Worm (Caenorhabditis elegans): Measurements from ENCODE around the gene tac-1.

The tac-1 gene

DNA sequence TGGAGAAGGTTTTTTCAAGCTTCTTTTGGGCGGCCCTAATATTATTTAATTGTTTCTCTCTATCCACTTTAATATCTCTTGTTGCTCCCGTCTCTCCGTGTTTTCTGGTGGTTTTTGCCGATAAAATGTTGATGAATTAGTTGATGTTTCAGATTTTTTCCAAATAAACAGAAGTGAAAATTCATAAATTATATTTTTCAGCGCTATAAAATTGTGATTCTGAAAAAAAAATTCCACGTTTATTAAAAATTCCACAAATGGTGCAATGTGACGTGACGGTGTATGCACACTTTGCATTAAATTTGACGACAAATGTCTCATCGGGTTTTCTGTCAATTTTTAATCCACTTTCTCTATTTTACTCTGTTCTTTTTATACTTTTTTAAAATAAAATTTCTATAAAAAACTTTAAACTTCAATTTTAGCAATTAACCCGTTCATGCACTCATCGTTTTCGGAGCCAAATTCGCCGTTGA, 44.4 kb upstream of the tac-1 start, which contains the start of gene tbc-20:
tbc-20 (plus strand) TSS at position 426 of the 476 bp plus-strand sequence.
- TF ChIP-seq daf-12 (tag; optimal IDR thresholded peaks at IDR 0.05), result no peak
- no peak for TF ChIP-seq jun-1 (tag; optimal IDR thresholded peaks at IDR 0.05)
- peak; percentile 8 for TF ChIP-seq nhr-23 (tag; optimal IDR thresholded peaks at IDR 0.05)
- peak; percentile 8 for TF ChIP-seq elt-2 (tag; optimal IDR thresholded peaks at IDR 0.05)
- peak; percentile 40 for TF ChIP-seq snpc-4 (tag; optimal IDR thresholded peaks at IDR 0.05)
- no peak for TF ChIP-seq tbx-2 (tag; optimal IDR thresholded peaks at IDR 0.05)
- TF ChIP-seq pqm-1 (tag; optimal IDR thresholded peaks at IDR 0.05), result peak; percentile 4
- TF ChIP-seq ZK546.5 (tag; optimal IDR thresholded peaks at IDR 0.05), result no peak
- peak; percentile 29 for TF ChIP-seq hmg-11 (tag; optimal IDR thresholded peaks at IDR 0.05)
- TF ChIP-seq unc-62 (GFP tag; optimal IDR thresholded peaks at IDR 0.05), result no peak
- TF ChIP-seq nfya-1 (tag; optimal IDR thresholded peaks at IDR 0.05; ENCODE audit: insufficient read depth), result peak; percentile 15
- no peak for TF ChIP-seq nhr-28 (tag; optimal IDR thresholded peaks at IDR 0.05)
- TF ChIP-seq nhr-11 (tag; optimal IDR thresholded peaks at IDR 0.05), result no peak
- TF ChIP-seq skn-1 (tag; optimal IDR thresholded peaks at IDR 0.05), result peak; percentile 24
- TF ChIP-seq unc-39 (tag; optimal IDR thresholded peaks at IDR 0.05), result no peak
- no peak for TF ChIP-seq ztf-4 (tag; optimal IDR thresholded peaks at IDR 0.05)
- no peak for TF ChIP-seq ceh-28 (tag; optimal IDR thresholded peaks at IDR 0.05)
- TF ChIP-seq fos-1 (tag; optimal IDR thresholded peaks at IDR 0.05), result no peak
- TF ChIP-seq egl-5 (tag; optimal IDR thresholded peaks at IDR 0.05), result no peak
- TF ChIP-seq elt-1 (tag; optimal IDR thresholded peaks at IDR 0.05), result no peak
- TF ChIP-seq nhr-12 (tag; optimal IDR thresholded peaks at IDR 0.05), result no peak
- TF ChIP-seq ceh-16 (tag; optimal IDR thresholded peaks at IDR 0.05), result no peak
- peak; percentile 32 for TF ChIP-seq nhr-77 (tag; optimal IDR thresholded peaks at IDR 0.05)
- no peak for TF ChIP-seq R02D3.7 (tag; optimal IDR thresholded peaks at IDR 0.05)
- no peak for TF ChIP-seq mml-1 (tag; optimal IDR thresholded peaks at IDR 0.05)
- TF ChIP-seq lin-15B (tag; optimal IDR thresholded peaks at IDR 0.05), result no peak
- TF ChIP-seq zag-1 (tag; optimal IDR thresholded peaks at IDR 0.05), result no peak
- TF ChIP-seq ceh-9 (tag; optimal IDR thresholded peaks at IDR 0.05), result no peak
- TF ChIP-seq egl-27 (tag; optimal IDR thresholded peaks at IDR 0.05), result no peak
- no peak for TF ChIP-seq nhr-67 (tag; optimal IDR thresholded peaks at IDR 0.05)
- no peak for TF ChIP-seq nhr-76 (tag; optimal IDR thresholded peaks at IDR 0.05)
- TF ChIP-seq pha-4 (tag; optimal IDR thresholded peaks at IDR 0.05), result peak; percentile 57
- peak; percentile 10 for TF ChIP-seq nhr-43 (tag; optimal IDR thresholded peaks at IDR 0.05; ENCODE audit: poor library complexity, severe bottlenecking)
- TF ChIP-seq nhr-25 (tag; optimal IDR thresholded peaks at IDR 0.05), result no peak

DNA sequence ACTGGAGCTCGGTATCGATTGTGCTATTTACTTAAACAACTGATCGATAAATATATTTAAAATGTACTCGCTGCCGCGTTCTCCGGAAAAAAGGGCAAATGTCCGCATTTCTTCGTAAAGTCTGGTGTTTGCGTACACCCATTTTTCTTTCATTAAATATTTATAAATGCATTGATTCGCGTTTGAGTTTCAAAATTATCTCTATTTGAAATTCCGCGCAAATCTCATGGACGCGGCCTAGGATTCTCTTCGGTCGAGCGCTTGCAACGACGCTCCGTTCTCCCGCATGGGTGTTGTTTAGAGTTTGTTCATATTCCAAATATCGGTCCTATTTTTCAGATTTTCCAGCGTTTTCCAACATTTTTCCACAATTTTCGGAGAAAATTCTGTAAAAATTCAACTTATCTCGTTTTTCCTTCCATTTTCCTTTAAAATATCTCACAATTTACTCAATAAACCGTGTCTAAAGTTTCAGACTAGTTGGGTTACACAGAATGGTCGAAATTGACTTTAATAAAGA, 41.3 kb upstream of the tac-1 start, which contains the start of gene eif-3.B:
eif-3.B (plus strand) TSS at position 470 of the 520 bp plus-strand sequence.
- TF ChIP-seq eor-1 (tag; optimal IDR thresholded peaks at IDR 0.05) (no peak), nhr-43 (tag; optimal IDR thresholded peaks at IDR 0.05; ENCODE audit: poor library complexity, severe bottlenecking) (peak; percentile 91), fos-1 (tag; optimal IDR thresholded peaks at IDR 0.05) (no peak), tbx-2 (tag; optimal IDR thresholded peaks at IDR 0.05) (peak; percentile 59), nfya-1 (tag; optimal IDR thresholded peaks at IDR 0.05; ENCODE audit: insufficient read depth) (peak; percentile 94), nhr-77 (tag; optimal IDR thresholded peaks at IDR 0.05) (peak; percentile 85), egl-27 (tag; optimal IDR thresholded peaks at IDR 0.05) (no peak), mml-1 (tag; optimal IDR thresholded peaks at IDR 0.05) (no peak), elt-2 (tag; optimal IDR thresholded peaks at IDR 0.05) (peak; percentile 60), ztf-11 (tag; optimal IDR thresholded peaks at IDR 0.05) (no peak), nhr-23 (tag; optimal IDR thresholded peaks at IDR 0.05) (peak; percentile 92), ZK546.5 (tag; optimal IDR thresholded peaks at IDR 0.05) (no peak), pha-4 (tag; optimal IDR thresholded peaks at IDR 0.05) (peak; percentile 98), ceh-28 (tag; optimal IDR thresholded peaks at IDR 0.05) (peak; percentile 89), unc-39 (tag; optimal IDR thresholded peaks at IDR 0.05) (no peak), zag-1 (tag; optimal IDR thresholded peaks at IDR 0.05) (no peak), ceh-82 (tag; optimal IDR thresholded peaks at IDR 0.05) (peak; percentile 63), R02D3.7 (tag; optimal IDR thresholded peaks at IDR 0.05) (peak; percentile 70), ama-1 (optimal IDR thresholded peaks at IDR 0.05) (no peak), lin-39 (tag; optimal IDR thresholded peaks at IDR 0.05) (peak; percentile 83), fkh-2 (tag; optimal IDR thresholded peaks at IDR 0.05) (no peak), fkh-10 (GFP tag; optimal IDR thresholded peaks at IDR 0.05) (peak; percentile 55), ceh-9 (tag; optimal IDR thresholded peaks at IDR 0.05) (no peak), unc-62 (GFP tag; optimal IDR thresholded peaks at IDR 0.05) (no peak), snpc-4 (tag; optimal IDR thresholded peaks at IDR 0.05) (peak; percentile 96), skn-1 (tag; optimal IDR thresholded peaks at IDR 0.05) (peak; percentile 84), nhr-28 (tag; optimal IDR thresholded peaks at IDR 0.05) (no peak), nhr-25 (tag; optimal IDR thresholded peaks at IDR 0.05) (peak; percentile 86), elt-3 (tag; optimal IDR thresholded peaks at IDR 0.05) (no peak), pqm-1 (tag; optimal IDR thresholded peaks at IDR 0.05) (peak; percentile 14), aly-2 (tag; optimal IDR thresholded peaks at IDR 0.05) (no peak), daf-12 (tag; optimal IDR thresholded peaks at IDR 0.05) (no peak), lin-15B (tag; optimal IDR thresholded peaks at IDR 0.05) (peak; percentile 96), hmg-11 (tag; optimal IDR thresholded peaks at IDR 0.05) (peak; percentile 62), nhr-67 (tag; optimal IDR thresholded peaks at IDR 0.05) (no peak), ztf-4 (tag; optimal IDR thresholded peaks at IDR 0.05) (peak; percentile 31), nhr-12 (tag; optimal IDR thresholded peaks at IDR 0.05) (no peak), nhr-76 (tag; optimal IDR thresholded peaks at IDR 0.05) (no peak), egl-5 (tag; optimal IDR thresholded peaks at IDR 0.05) (peak; percentile 91), elt-1 (tag; optimal IDR thresholded peaks at IDR 0.05) (no peak), ceh-16 (tag; optimal IDR thresholded peaks at IDR 0.05) (no peak), mdl-1 (tag; optimal IDR thresholded peaks at IDR 0.05) (no peak), nhr-11 (tag; optimal IDR thresholded peaks at IDR 0.05) (no peak), sea-2 (GFP tag; optimal IDR thresholded peaks at IDR 0.05) (no peak), lsy-12 (tag; optimal IDR thresholded peaks at IDR 0.05) (peak; percentile 74)
